Worm (Caenorhabditis elegans) whole organism, L2 larva: ENCODE measurements around the gene srbc-57.

ENCODE experiments used
- C34F6.9 ChIP-seq: fragments of 150-350 bp; optimal IDR thresholded peaks from 2 replicates; lab custom pipeline; 2014; ENCODE audit warnings: missing biosample characterization, missing genetic modification characterization
- Y55F3AM.14 ChIP-seq: fragments of 200-800 bp; sonication (Bioruptor generic); optimal IDR thresholded peaks from 2 replicates; lab custom pipeline; 2018; ENCODE audit warnings: mild to moderate bottlenecking, missing genetic modification characterization, missing compliant biosample characterization
- ama-1 ChIP-seq: fragments of 150-350 bp; optimal IDR thresholded peaks from 2 replicates; lab custom pipeline; 2018; ENCODE audit warnings: inconsistent platforms
- blmp-1 ChIP-seq: sonication (generic microtip); optimal IDR thresholded peaks from 2 replicates; lab custom pipeline; 2017; ENCODE audit warnings: missing genetic modification characterization, mild to moderate bottlenecking, missing compliant biosample characterization, antibody characterized with exemption, moderate library complexity; ENCODE audit not compliant: insufficient read depth
- ceh-16 ChIP-seq: fragments of 150-350 bp; optimal IDR thresholded peaks from 2 replicates; lab custom pipeline; 2014; ENCODE audit warnings: missing biosample characterization, missing genetic modification characterization
- elt-1 ChIP-seq: fragments of 150-350 bp; optimal IDR thresholded peaks from 2 replicates; lab custom pipeline; 2014; ENCODE audit warnings: missing biosample characterization, missing genetic modification characterization
- mdl-1 ChIP-seq, 2 experiments: fragments of 150-350 bp in 1 of 2; sonication (generic microtip) in 1 of 2; optimal IDR thresholded peaks; 2 replicates each; lab custom pipeline; 2017; ENCODE audit warnings: missing biosample characterization in 2 of 2, missing genetic modification characterization in 2 of 2
- nhr-11 ChIP-seq: fragments of 150-350 bp; optimal IDR thresholded peaks from 2 replicates; lab custom pipeline; 2014; ENCODE audit warnings: missing biosample characterization, missing genetic modification characterization
- nhr-237 ChIP-seq: fragments of 150-350 bp; optimal IDR thresholded peaks from 2 replicates; lab custom pipeline; 2014; ENCODE audit warnings: missing biosample characterization, missing genetic modification characterization
- nhr-6 ChIP-seq: fragments of 150-350 bp; optimal IDR thresholded peaks from 2 replicates; lab custom pipeline; 2014; ENCODE audit warnings: missing biosample characterization, missing genetic modification characterization
- nhr-77 ChIP-seq: fragments of 150-350 bp; optimal IDR thresholded peaks from 2 replicates; lab custom pipeline; 2014; ENCODE audit warnings: missing biosample characterization, missing genetic modification characterization
- snpc-4 ChIP-seq: fragments of 150-350 bp; optimal IDR thresholded peaks from 2 replicates; lab custom pipeline; 2014; ENCODE audit warnings: missing biosample characterization, missing genetic modification characterization
- ztf-11 ChIP-seq: sonication (generic microtip); optimal IDR thresholded peaks from 2 replicates; lab custom pipeline; 2017; ENCODE audit warnings: missing biosample characterization, missing genetic modification characterization

DNA sequence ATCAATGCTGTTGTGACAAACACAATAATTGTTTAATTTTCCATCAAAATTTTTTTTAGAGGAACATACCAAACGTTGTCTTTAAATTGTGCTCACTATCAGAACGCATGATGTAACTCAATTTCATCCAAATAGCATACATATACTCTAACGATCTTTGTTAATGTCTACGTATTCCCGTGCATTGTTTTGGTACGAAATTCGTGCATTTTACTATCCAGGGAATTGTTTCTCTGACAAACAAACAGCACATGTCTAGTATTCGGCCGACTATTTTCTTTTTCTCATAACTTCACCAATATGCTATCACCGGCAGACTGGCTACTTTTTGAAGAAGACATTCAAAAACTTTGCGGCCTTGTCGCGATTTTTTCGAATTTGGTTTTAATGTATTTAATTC, 23.1 kb upstream of the srbc-57 start, which contains the start of gene str-196:
- no peak for TF ChIP-seq ama-1 (lab: Kevin White, UChicago)
- no peak for TF ChIP-seq Y55F3AM.14
- no peak for TF ChIP-seq nhr-6 (tag; lab: Kevin White, UChicago)
- TF ChIP-seq snpc-4 (tag; lab: Kevin White, UChicago), result no peak
- no peak for TF ChIP-seq nhr-11 (tag; lab: Kevin White, UChicago)
- no peak for TF ChIP-seq blmp-1 (tag; lab: Kevin White, UChicago)
- TF ChIP-seq ztf-11 (tag; lab: Kevin White, UChicago), result no peak
- TF ChIP-seq elt-1 (tag; lab: Kevin White, UChicago), result no peak
- TF ChIP-seq mdl-1 (tag; optimal IDR thresholded peaks at IDR 0.05; lab: Kevin White, UChicago), result no peak
- no peak for TF ChIP-seq ceh-16 (tag; lab: Kevin White, UChicago)
- TF ChIP-seq nhr-237 (tag; lab: Kevin White, UChicago), result no peak
- TF ChIP-seq nhr-77, result no peak
- TF ChIP-seq C34F6.9 (tag; lab: Kevin White, UChicago), result no peak
